Fruit fly (Drosophila melanogaster): Measurements from ENCODE around the gene CG11563.

Gene CG11563

dm6 chr3R:31688671-31689642 lies 47.9 kb upstream of the CG11563 start (continued):
- TF ChIP-seq CG11504 (tag; optimal IDR thresholded peaks at IDR 0.05) (peak; percentile 31), CG6654 (GFP tag; optimal IDR thresholded peaks at IDR 0.05) (no peak), Drgx (GFP tag; IDR thresholded peaks at IDR 0.05) (no peak), CG2712 (tag; optimal IDR thresholded peaks at IDR 0.05) (peak; percentile 22), B-H2 (GFP tag; optimal IDR thresholded peaks at IDR 0.05) (no peak), disco-r (GFP tag; optimal IDR thresholded peaks at IDR 0.05) (no peak), unc-4 (GFP tag; IDR thresholded peaks at IDR 0.05; ENCODE audit: partially characterized antibody) (0 out of 2 replicates have a peak, but pooled peaks have one; percentile 12), cwo (GFP tag; optimal IDR thresholded peaks at IDR 0.05) (no peak), trem (tag; optimal IDR thresholded peaks at IDR 0.05) (no peak), lola (GFP tag; optimal IDR thresholded peaks at IDR 0.05) (peak in 1 of 3 experiments; percentile 16), fd64A (GFP tag; optimal IDR thresholded peaks at IDR 0.05) (no peak), CG6175 (GFP tag; IDR thresholded peaks at IDR 0.05) (no peak), cg (GFP tag; optimal IDR thresholded peaks at IDR 0.05) (peak; percentile 93), CG10431 (GFP tag; optimal IDR thresholded peaks at IDR 0.05) (no peak), dimm (GFP tag; IDR thresholded peaks at IDR 0.05) (no peak), Gsc (GFP tag; IDR thresholded peaks at IDR 0.05) (no peak), sqz (GFP tag; optimal IDR thresholded peaks at IDR 0.05) (no peak), CG7839 (tag; optimal IDR thresholded peaks at IDR 0.05) (no peak), CG10147 (GFP tag; optimal IDR thresholded peaks at IDR 0.05) (no peak), CG1602 (GFP tag; optimal IDR thresholded peaks at IDR 0.05) (no peak)

- TF ChIP-seq NC2β (GFP tag; optimal IDR thresholded peaks at IDR 0.05) (peak; percentile 10), sens (GFP tag) (peak; percentile 82), CG31441 (GFP tag; IDR thresholded peaks at IDR 0.05) (peak; percentile 35; the same call in 1 of the 2 replicates), sqz (GFP tag; optimal IDR thresholded peaks at IDR 0.05) (no peak), CG7839 (tag; optimal IDR thresholded peaks at IDR 0.05) (peak; percentile 3), CG1603 (tag; optimal IDR thresholded peaks at IDR 0.05) (peak; percentile 49), CG34224 (GFP tag; IDR thresholded peaks at IDR 0.05; ENCODE audit: partially characterized antibody) (no peak), sc (optimal IDR thresholded peaks at IDR 0.05) (no peak), sc (GFP tag; optimal IDR thresholded peaks at IDR 0.05) (peak; percentile 17), grau (tag; optimal IDR thresholded peaks at IDR 0.05) (peak; percentile 30), repo (GFP tag; optimal IDR thresholded peaks at IDR 0.05) (no peak), trem (tag; optimal IDR thresholded peaks at IDR 0.05) (peak; percentile 13), gem (tag; optimal IDR thresholded peaks at IDR 0.05) (peak; percentile 56), Dp (GFP tag; optimal IDR thresholded peaks at IDR 0.05) (no peak), Blimp-1 (GFP tag; optimal IDR thresholded peaks at IDR 0.05) (peak; percentile 2), CG7271 (tag; optimal IDR thresholded peaks at IDR 0.05) (no peak), CG10979 (tag; optimal IDR thresholded peaks at IDR 0.05) (peak; percentile 70), dmrt11E (tag; optimal IDR thresholded peaks at IDR 0.05) (peak; percentile 83), phol (tag; optimal IDR thresholded peaks at IDR 0.05) (peak; percentile 54), CG30403 (GFP tag; optimal IDR thresholded peaks at IDR 0.05) (peak; percentile 39), lola (GFP tag; optimal IDR thresholded peaks at IDR 0.05) (peak in 1 of 3 experiments; percentile 72), CG2712 (tag; optimal IDR thresholded peaks at IDR 0.05) (peak; percentile 59), chinmo (GFP tag; IDR thresholded peaks at IDR 0.05; ENCODE audit: partially characterized antibody) (no peak), unpg (GFP tag; optimal IDR thresholded peaks at IDR 0.05) (peak; percentile 13), Ets65A (GFP tag) (peak; percentile 69), CG4424 (GFP tag; optimal IDR thresholded peaks at IDR 0.05) (peak; percentile 45), CG16815 (GFP tag; optimal IDR thresholded peaks at IDR 0.05) (peak; percentile 58), Side (GFP tag; optimal IDR thresholded peaks at IDR 0.05) (no peak), CG6254 (GFP tag; optimal IDR thresholded peaks at IDR 0.05) (peak; percentile 12), CG16863 (GFP tag; optimal IDR thresholded peaks at IDR 0.05) (no peak), Med (GFP tag) (peak; percentile 86)
Observed at dm6 chr3R:31689727-31690126, 47.1 kb upstream of the CG11563 start.
